Worm (Caenorhabditis elegans) whole organism, young adult: ENCODE data around the gene F12F6.7.

Experiments
- F23B12.7 ChIP-seq: sonication (generic microtip); optimal IDR thresholded peaks from 2 replicates; lab custom pipeline; 2017; ENCODE audit warnings: missing genetic modification characterization, mild to moderate bottlenecking, missing compliant biosample characterization, antibody characterized with exemption, moderate library complexity; ENCODE audit not compliant: insufficient read depth
- F33H1.4 ChIP-seq: fragments of 200-800 bp; sonication (Bioruptor generic); IDR thresholded peaks from 2 replicates; pipeline ENCODE4 v1.3.6; 2022; ENCODE audit warnings: missing genetic modification reagents, missing genetic modification characterization, missing compliant biosample characterization
- F37B4.10 ChIP-seq: fragments of 200-800 bp; sonication (Bioruptor generic); IDR thresholded peaks from 2 replicates; pipeline ENCODE4 v1.3.6; 2022; ENCODE audit warnings: missing genetic modification characterization, missing compliant biosample characterization
- F55B11.4 ChIP-seq: sonication (generic microtip); optimal IDR thresholded peaks from 2 replicates; lab custom pipeline; 2016; ENCODE audit warnings: missing compliant biosample characterization, missing genetic modification characterization, borderline replicate concordance; ENCODE audit not compliant: insufficient read depth
- K12H6.12 ChIP-seq: fragments of 200-800 bp; sonication (Bioruptor generic); optimal IDR thresholded peaks from 2 replicates; lab custom pipeline; 2018; ENCODE audit warnings: mild to moderate bottlenecking, missing genetic modification characterization, missing compliant biosample characterization
- Y79H2A.3 ChIP-seq: fragments of 200-800 bp; sonication (Bioruptor generic); conservative IDR thresholded peaks from 2 replicates; pipeline ENCODE4 v1.3.6; 2022; ENCODE audit warnings: missing genetic modification reagents, missing genetic modification characterization, missing compliant biosample characterization
- Y95B8A.8 ChIP-seq: fragments of 200-800 bp; sonication (Bioruptor generic); IDR thresholded peaks from 2 replicates; pipeline ENCODE4 v1.3.6; 2022; ENCODE audit warnings: missing genetic modification reagents, missing genetic modification characterization, missing compliant biosample characterization
- athp-1 ChIP-seq: sonication (generic microtip); optimal IDR thresholded peaks from 2 replicates; lab custom pipeline; 2017; ENCODE audit warnings: mild to moderate bottlenecking, missing genetic modification characterization, missing compliant biosample characterization
- attf-3 ChIP-seq: fragments of 200-800 bp; sonication (Bioruptor generic); conservative IDR thresholded peaks from 2 replicates; pipeline ENCODE4 v1.3.6; 2022; ENCODE audit warnings: missing genetic modification reagents, missing genetic modification characterization, missing compliant biosample characterization
- attf-5 ChIP-seq: fragments of 200-800 bp; sonication (Bioruptor generic); optimal IDR thresholded peaks from 2 replicates; lab custom pipeline; 2018; ENCODE audit warnings: mild to moderate bottlenecking, missing genetic modification characterization, missing compliant biosample characterization
- attf-6 ChIP-seq: fragments of 200-800 bp; sonication (Bioruptor generic); IDR thresholded peaks from 2 replicates; pipeline ENCODE4 v1.3.6; 2022; ENCODE audit warnings: missing genetic modification reagents, missing genetic modification characterization, missing compliant biosample characterization
- bed-1 ChIP-seq: fragments of 200-800 bp; sonication (Bioruptor generic); IDR thresholded peaks from 2 replicates; pipeline ENCODE4 v1.3.6; 2022; ENCODE audit warnings: missing genetic modification reagents, missing genetic modification characterization, missing compliant biosample characterization
- cebp-1 ChIP-seq, 2 experiments: fragments of 200-800 bp in 1 of 2; sonication (Bioruptor generic) in 1 of 2; sonication (generic microtip) in 1 of 2; IDR thresholded peaks in 1 of 2; optimal IDR thresholded peaks in 1 of 2; 2 replicates each; pipeline versions ENCODE4 v1.3.6 to Lab custom; 2017 to 2022; ENCODE audit warnings: missing compliant biosample characterization in 2 of 2, missing genetic modification characterization in 2 of 2, mild to moderate bottlenecking in 1 of 2, missing genetic modification reagents in 1 of 2, moderate library complexity in 1 of 2
- dox-1 ChIP-seq: fragments of 200-800 bp; sonication (Bioruptor generic); IDR thresholded peaks from 2 replicates; pipeline ENCODE4 v1.3.6; 2022; ENCODE audit warnings: missing genetic modification reagents, missing genetic modification characterization, missing compliant biosample characterization
- dpff-1 ChIP-seq: sonication (generic microtip); optimal IDR thresholded peaks from 2 replicates; lab custom pipeline; 2017; ENCODE audit warnings: mild to moderate bottlenecking, missing genetic modification characterization, missing compliant biosample characterization
- egl-18 ChIP-seq: fragments of 200-800 bp; sonication (Bioruptor generic); IDR thresholded peaks from 2 replicates; pipeline ENCODE4 v1.3.6; 2022; ENCODE audit warnings: missing genetic modification reagents, missing genetic modification characterization, missing compliant biosample characterization
- him-1 ChIP-seq: sonication (generic microtip); optimal IDR thresholded peaks from 2 replicates; lab custom pipeline; 2016; ENCODE audit warnings: missing genotype, missing genetic modification reagents, missing genetic modification characterization, missing compliant biosample characterization
- hlh-12 ChIP-seq: sonication (generic microtip); optimal IDR thresholded peaks from 2 replicates; lab custom pipeline; 2016; ENCODE audit warnings: missing genetic modification characterization, missing compliant biosample characterization
- hmg-1.2 ChIP-seq: fragments of 200-800 bp; sonication (Bioruptor generic); IDR thresholded peaks from 2 replicates; pipeline ENCODE4 v1.3.6; 2022; ENCODE audit warnings: missing genetic modification reagents, missing genetic modification characterization, missing compliant biosample characterization
- hsf-1 ChIP-seq: fragments of 200-800 bp; sonication (Bioruptor generic); IDR thresholded peaks from 2 replicates; pipeline ENCODE4 v1.3.6; 2022; ENCODE audit warnings: missing genetic modification reagents, missing genetic modification characterization, missing compliant biosample characterization
- lin-26 ChIP-seq: fragments of 200-800 bp; sonication (Bioruptor generic); IDR thresholded peaks from 2 replicates; pipeline ENCODE4 v1.3.6; 2022; ENCODE audit warnings: missing genetic modification reagents, missing genetic modification characterization, missing compliant biosample characterization
- lin-35 ChIP-seq, 3 experiments: fragments of 150-350 bp in 2 of 3; sonication (generic microtip) in 1 of 3; optimal IDR thresholded peaks; 2 replicates each; lab custom pipeline; 2014 to 2018; ENCODE audit warnings: missing biosample characterization in 3 of 3, missing genetic modification characterization in 3 of 3, missing genetic modification reagents in 3 of 3
- lin-40 ChIP-seq: sonication (generic microtip); optimal IDR thresholded peaks from 2 replicates; lab custom pipeline; 2016; ENCODE audit warnings: missing genetic modification characterization, mild to moderate bottlenecking, missing compliant biosample characterization, missing genotype, missing genetic modification reagents
- lin-54 ChIP-seq: fragments of 200-800 bp; sonication (Bioruptor generic); optimal IDR thresholded peaks from 2 replicates; lab custom pipeline; 2018; ENCODE audit warnings: mild to moderate bottlenecking, missing genetic modification characterization, missing compliant biosample characterization
- lir-1 ChIP-seq: fragments of 200-800 bp; sonication (Bioruptor generic); conservative IDR thresholded peaks from 2 replicates; pipeline ENCODE4 v1.3.6; 2022; ENCODE audit warnings: missing genetic modification reagents, missing genetic modification characterization, missing compliant biosample characterization
- madf-10 ChIP-seq: sonication (generic microtip); optimal IDR thresholded peaks from 2 replicates; lab custom pipeline; 2016; ENCODE audit warnings: mild to moderate bottlenecking, missing genetic modification characterization, missing compliant biosample characterization
- madf-3 ChIP-seq: fragments of 200-800 bp; sonication (Bioruptor generic); IDR thresholded peaks from 2 replicates; pipeline ENCODE4 v1.3.6; 2022; ENCODE audit warnings: missing genetic modification reagents, missing genetic modification characterization, missing compliant biosample characterization
- madf-6 ChIP-seq: fragments of 200-800 bp; sonication (Bioruptor generic); IDR thresholded peaks from 2 replicates; pipeline ENCODE4 v1.3.6; 2022; ENCODE audit warnings: missing genetic modification reagents, missing genetic modification characterization, missing compliant biosample characterization
- madf-8 ChIP-seq: fragments of 200-800 bp; sonication (Bioruptor generic); conservative IDR thresholded peaks from 2 replicates; pipeline ENCODE4 v1.3.6; 2022; ENCODE audit warnings: missing genetic modification reagents, missing genetic modification characterization, missing compliant biosample characterization
- mel-28 ChIP-seq: sonication (generic microtip); optimal IDR thresholded peaks from 2 replicates; lab custom pipeline; 2016; ENCODE audit warnings: borderline replicate concordance, mild to moderate bottlenecking, missing genetic modification characterization, missing compliant biosample characterization
- nfya-2 ChIP-seq: fragments of 200-800 bp; sonication (Bioruptor generic); IDR thresholded peaks from 2 replicates; pipeline ENCODE4 v1.3.6; 2022; ENCODE audit warnings: missing genetic modification reagents, missing genetic modification characterization, missing compliant biosample characterization
- nhr-27 ChIP-seq: fragments of 200-800 bp; sonication (Bioruptor generic); optimal IDR thresholded peaks from 2 replicates; lab custom pipeline; 2018; ENCODE audit warnings: mild to moderate bottlenecking, missing genetic modification characterization, moderate library complexity, missing compliant biosample characterization
- nhr-80 ChIP-seq: sonication (generic microtip); optimal IDR thresholded peaks from 2 replicates; lab custom pipeline; 2016; ENCODE audit warnings: missing genetic modification characterization, missing compliant biosample characterization
- snpc-1.3 ChIP-seq: sonication (generic microtip); optimal IDR thresholded peaks from 2 replicates; lab custom pipeline; 2017; ENCODE audit warnings: missing genetic modification characterization, mild to moderate bottlenecking, missing compliant biosample characterization, antibody characterized with exemption, moderate library complexity, missing genotype, missing genetic modification reagents; ENCODE audit not compliant: insufficient read depth
- snpc-3.4 ChIP-seq: sonication (generic microtip); optimal IDR thresholded peaks from 2 replicates; lab custom pipeline; 2017; ENCODE audit warnings: missing genetic modification characterization, mild to moderate bottlenecking, missing compliant biosample characterization, antibody characterized with exemption, moderate library complexity, missing genotype, missing genetic modification reagents
- snpc-4 ChIP-seq, 5 experiments: fragments of 150-350 bp in 1 of 5; sonication (generic microtip) in 4 of 5; optimal IDR thresholded peaks; 2 replicates each; lab custom pipeline; 2014 to 2018; ENCODE audit warnings: missing genetic modification characterization in 5 of 5, missing biosample characterization in 3 of 5, antibody characterized with exemption in 2 of 5, mild to moderate bottlenecking in 2 of 5, missing compliant biosample characterization in 2 of 5, missing genotype in 2 of 5, moderate library complexity in 2 of 5, missing genetic modification reagents in 1 of 5
- somi-1 ChIP-seq: fragments of 200-800 bp; sonication (Bioruptor generic); optimal IDR thresholded peaks from 2 replicates; lab custom pipeline; 2018; ENCODE audit warnings: mild to moderate bottlenecking, missing genetic modification characterization, missing compliant biosample characterization
- tbp1 ChIP-seq: fragments of 200-800 bp; sonication (Bioruptor generic); optimal IDR thresholded peaks from 2 replicates; lab custom pipeline; 2018; ENCODE audit warnings: mild to moderate bottlenecking, missing genetic modification characterization, missing compliant biosample characterization
- tlf-1 ChIP-seq: fragments of 200-800 bp; sonication (Bioruptor generic); optimal IDR thresholded peaks from 2 replicates; lab custom pipeline; 2018; ENCODE audit warnings: mild to moderate bottlenecking, missing genetic modification characterization, missing compliant biosample characterization
- unc-130 ChIP-seq: sonication (generic microtip); optimal IDR thresholded peaks from 2 replicates; lab custom pipeline; 2016; ENCODE audit warnings: missing genetic modification reagents, missing genetic modification characterization, missing compliant biosample characterization
- xnd-1 ChIP-seq: sonication (generic microtip); optimal IDR thresholded peaks from 2 replicates; lab custom pipeline; 2016; ENCODE audit warnings: missing genotype, missing genetic modification reagents, missing genetic modification characterization, missing compliant biosample characterization
- zim-3 ChIP-seq: sonication (generic microtip); optimal IDR thresholded peaks from 2 replicates; lab custom pipeline; 2017; ENCODE audit warnings: mild to moderate bottlenecking, missing genetic modification characterization, moderate library complexity, missing compliant biosample characterization
- ztf-22 ChIP-seq: fragments of 200-800 bp; sonication (Bioruptor generic); optimal IDR thresholded peaks from 2 replicates; lab custom pipeline; 2018; ENCODE audit warnings: mild to moderate bottlenecking, missing genetic modification characterization, moderate library complexity, missing compliant biosample characterization
- ztf-26 ChIP-seq: sonication (generic microtip); optimal IDR thresholded peaks from 2 replicates; lab custom pipeline; 2017; ENCODE audit warnings: missing genetic modification characterization, missing compliant biosample characterization
- ztf-6 ChIP-seq: fragments of 200-800 bp; sonication (Bioruptor generic); IDR thresholded peaks from 2 replicates; pipeline ENCODE4 v1.3.6; 2022; ENCODE audit warnings: missing genetic modification reagents, missing genetic modification characterization, missing compliant biosample characterization

Gene F12F6.7

DNA sequence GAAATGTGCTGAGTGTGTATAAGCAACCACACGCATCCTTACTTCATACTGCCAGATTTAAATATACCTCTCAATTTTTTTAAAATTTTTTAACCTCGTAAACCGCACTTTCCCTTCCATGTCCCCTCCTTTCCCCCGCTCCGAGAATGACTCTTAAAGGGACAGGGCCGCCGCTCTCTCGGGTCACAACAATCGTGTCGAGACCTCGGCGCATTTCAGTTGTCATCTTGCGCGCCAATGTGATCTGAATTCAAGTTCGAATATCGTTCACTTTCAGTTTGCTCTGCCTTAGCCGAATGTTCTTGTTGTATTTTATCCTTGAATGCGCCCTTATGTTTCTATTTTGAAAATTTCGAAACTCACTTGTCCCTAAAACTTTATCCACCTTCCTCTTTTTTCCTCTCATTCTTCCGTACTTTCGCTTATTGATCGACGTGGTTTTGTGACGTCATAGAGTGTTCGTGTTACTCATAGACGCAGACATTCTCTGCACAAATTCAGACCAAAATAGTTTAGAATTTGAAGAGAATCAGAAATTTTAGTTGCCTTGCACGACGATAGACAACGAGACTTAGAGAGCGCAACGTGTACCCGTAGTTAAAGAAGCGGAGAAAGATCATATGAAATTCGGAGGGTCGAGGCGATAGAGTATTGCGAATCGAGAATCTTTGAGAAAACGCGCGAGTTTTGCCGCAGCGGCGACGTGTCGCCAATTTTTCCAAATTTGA, 39.2 kb downstream of the F12F6.7 start:
- TF ChIP-seq snpc-4 (GFP tag; optimal IDR thresholded peaks at IDR 0.05; lab: Kevin White, UChicago), result no peak
- TF ChIP-seq snpc-4 (tag; optimal IDR thresholded peaks at IDR 0.05; lab: Kevin White, UChicago), result peak in 2 of 4 experiments; percentile 12 to 24
- TF ChIP-seq F55B11.4 (tag; lab: Kevin White, UChicago), result no peak
- peak; percentile 73 for TF ChIP-seq madf-10
- 0 out of 2 replicates have a peak, but pooled peaks have one; percentile 18 for TF ChIP-seq madf-3 (GFP tag; lab: Robert Waterston, UW)
- peak; percentile 38 for TF ChIP-seq xnd-1 (tag; lab: Kevin White, UChicago)
- TF ChIP-seq snpc-3.4 (tag; lab: Kevin White, UChicago), result no peak
- TF ChIP-seq ztf-26 (tag; lab: Kevin White, UChicago), result peak; percentile 10
- no peak for TF ChIP-seq zim-3 (tag; lab: Kevin White, UChicago)
- peak; percentile 31 for TF ChIP-seq snpc-1.3
- TF ChIP-seq F23B12.7 (tag; lab: Kevin White, UChicago), result no peak
- peak; percentile 29 for TF ChIP-seq somi-1
- 0 out of 2 replicates have a peak, but pooled peaks have one; percentile 60 for TF ChIP-seq F37B4.10 (GFP tag; lab: Robert Waterston, UW)
- peak; percentile 71 for TF ChIP-seq attf-5 (GFP tag; lab: Kevin White, UChicago)
- 0 out of 2 replicates have a peak, but pooled peaks have one; percentile 48 for TF ChIP-seq hsf-1 (GFP tag; lab: Robert Waterston, UW)
- no peak for TF ChIP-seq mel-28 (tag; lab: Kevin White, UChicago)
- TF ChIP-seq nhr-27 (tag; lab: Kevin White, UChicago), result no peak
- peak; percentile 73 for TF ChIP-seq F33H1.4 (GFP tag; lab: Robert Waterston, UW)
- no peak for TF ChIP-seq cebp-1 (GFP tag; IDR thresholded peaks at IDR 0.05; lab: Robert Waterston, UW)
- peak; percentile 75 for TF ChIP-seq cebp-1 (tag; optimal IDR thresholded peaks at IDR 0.05; lab: Kevin White, UChicago)
- peak; percentile 33; the same call in 1 of the 2 replicates for TF ChIP-seq attf-3 (GFP tag; lab: Robert Waterston, UW)
- peak; percentile 29; the same call in 1 of the 2 replicates for TF ChIP-seq dox-1 (GFP tag; lab: Robert Waterston, UW)
- peak; percentile 62; the same call in 1 of the 2 replicates for TF ChIP-seq lin-26 (GFP tag; lab: Robert Waterston, UW)
- TF ChIP-seq him-1 (tag; lab: Kevin White, UChicago), result no peak
- TF ChIP-seq K12H6.12 (tag; lab: Kevin White, UChicago), result peak; percentile 60
- TF ChIP-seq hmg-1.2 (GFP tag; lab: Robert Waterston, UW), result peak; percentile 92
- peak; percentile 20 for TF ChIP-seq nhr-80 (tag; lab: Kevin White, UChicago)
- TF ChIP-seq athp-1 (tag; lab: Kevin White, UChicago), result peak; percentile 36
- no peak for TF ChIP-seq egl-18
- TF ChIP-seq madf-6 (GFP tag; lab: Robert Waterston, UW), result peak; percentile 80
- no peak for TF ChIP-seq ztf-6 (GFP tag; lab: Robert Waterston, UW)
- no peak for TF ChIP-seq hlh-12 (tag; lab: Kevin White, UChicago)
- peak; percentile 34 for TF ChIP-seq tlf-1 (GFP tag; lab: Kevin White, UChicago)
- peak; percentile 70 for TF ChIP-seq lin-40 (tag; lab: Kevin White, UChicago)
- TF ChIP-seq unc-130 (GFP tag; lab: Kevin White, UChicago), result no peak
- TF ChIP-seq Y95B8A.8, result no peak
- TF ChIP-seq attf-6 (GFP tag; lab: Robert Waterston, UW), result no peak
- no peak for TF ChIP-seq bed-1 (GFP tag; lab: Robert Waterston, UW)
- no peak for TF ChIP-seq Y79H2A.3
- no peak for TF ChIP-seq dpff-1 (tag; lab: Kevin White, UChicago)
- no peak for TF ChIP-seq nfya-2 (GFP tag; lab: Robert Waterston, UW)
- TF ChIP-seq lin-35 (GFP tag; optimal IDR thresholded peaks at IDR 0.05; lab: Kevin White, UChicago), result peak in 1 of 3 experiments; percentile 60
- no peak for TF ChIP-seq ztf-22 (GFP tag; lab: Kevin White, UChicago)
- TF ChIP-seq madf-8, result peak; percentile 40; the same call in 1 of the 2 replicates
- 0 out of 2 replicates have a peak, but pooled peaks have one; percentile 26 for TF ChIP-seq lir-1 (GFP tag; lab: Robert Waterston, UW)
- peak; percentile 1 for TF ChIP-seq tbp1 (GFP tag; lab: Kevin White, UChicago)
- TF ChIP-seq lin-54 (GFP tag; lab: Kevin White, UChicago), result peak; percentile 33
